Worm (Caenorhabditis elegans) whole organism, young adult: ENCODE measurements around the gene ogr-2.

Experiments
- F57C9.4 ChIP-seq: sonication (generic microtip); optimal IDR thresholded peaks from 2 replicates; lab custom pipeline; 2017; ENCODE audit warnings: mild to moderate bottlenecking, missing genetic modification characterization, missing compliant biosample characterization
- efl-1 ChIP-seq: fragments of 150-350 bp; optimal IDR thresholded peaks from 2 replicates; lab custom pipeline; 2014; ENCODE audit warnings: missing biosample characterization, missing genetic modification reagents, missing genetic modification characterization
- lsy-27 ChIP-seq: sonication (generic microtip); optimal IDR thresholded peaks from 2 replicates; lab custom pipeline; 2017; ENCODE audit warnings: missing genetic modification characterization, mild to moderate bottlenecking, missing compliant biosample characterization, antibody characterized with exemption, missing genotype, borderline replicate concordance; ENCODE audit not compliant: insufficient read depth
- snpc-3.4 ChIP-seq: sonication (generic microtip); optimal IDR thresholded peaks from 2 replicates; lab custom pipeline; 2017; ENCODE audit warnings: missing genetic modification characterization, mild to moderate bottlenecking, missing compliant biosample characterization, antibody characterized with exemption, moderate library complexity, missing genotype, missing genetic modification reagents
- unc-130 ChIP-seq: sonication (generic microtip); optimal IDR thresholded peaks from 2 replicates; lab custom pipeline; 2016; ENCODE audit warnings: missing genetic modification reagents, missing genetic modification characterization, missing compliant biosample characterization
- unc-62 ChIP-seq: fragments of 150-350 bp; optimal IDR thresholded peaks from 2 replicates; lab custom pipeline; 2014; ENCODE audit warnings: missing biosample characterization, missing genetic modification reagents, missing genetic modification characterization

ce11 chrII:9992474-9992873 lies 48.5 kb upstream of the ogr-2 start:
- TF ChIP-seq snpc-3.4 (tag; lab: Kevin White, UChicago) (no peak), lsy-27 (no peak), efl-1 (GFP tag; lab: Kevin White, UChicago) (no peak), unc-62 (GFP tag; lab: Kevin White, UChicago) (no peak), F57C9.4 (no peak), unc-130 (GFP tag; lab: Kevin White, UChicago) (no peak)
